Fruit fly (Drosophila melanogaster) whole organism, embryonic: ENCODE results near the gene nol.
A peak's percentile ranks its signal among the peaks of the same experiment; 100 is the strongest.

Experiments used
- Ptx1 ChIP-seq: fragments of 200-800 bp; sonication (Bioruptor generic); IDR thresholded peaks from 2 replicates; pipeline ENCODE4 v1.3.6; 2022; ENCODE audit warnings: missing biosample characterization, missing genetic modification characterization
- Ravus ChIP-seq: fragments of 200-800 bp; sonication (Bioruptor generic); IDR thresholded peaks from 2 replicates; pipeline ENCODE4 v1.3.6; 2022; ENCODE audit warnings: missing biosample characterization, missing genetic modification characterization
- caup ChIP-seq: fragments of 200-800 bp; sonication (Bioruptor generic); optimal IDR thresholded peaks from 3 replicates; lab custom pipeline; 2017; ENCODE audit warnings: missing biosample characterization, mild to moderate bottlenecking, missing genetic modification characterization, moderate library complexity; ENCODE audit not compliant: severe bottlenecking
- fu2 ChIP-seq: fragments of 200-800 bp; sonication (Bioruptor generic); optimal IDR thresholded peaks from 2 replicates; lab custom pipeline; 2016; ENCODE audit warnings: missing biosample characterization, missing genetic modification characterization
- org-1 ChIP-seq: fragments of 200-800 bp; sonication (Bioruptor generic); optimal IDR thresholded peaks from 2 replicates; lab custom pipeline; 2017; ENCODE audit warnings: missing biosample characterization, missing genetic modification characterization
- trem ChIP-seq: fragments of 200-800 bp; optimal IDR thresholded peaks from 3 replicates; lab custom pipeline; 2019; ENCODE audit warnings: missing biosample characterization, mild to moderate bottlenecking, missing genetic modification characterization, moderate library complexity

- TF ChIP-seq Ravus (GFP tag; lab: Robert Waterston, UW) (no peak), org-1 (peak; percentile 1), caup (peak; percentile 38), fu2 (GFP tag; lab: Kevin White, UChicago) (no peak), trem (tag; lab: Kevin White, UChicago) (no peak), Ptx1 (GFP tag; lab: Robert Waterston, UW) (no peak)
Measured at dm6 chr3L:11107432-11107831, 23.2 kb upstream of the nol start, which contains the start of gene CG32073.
